Worm (Caenorhabditis elegans) whole organism, young adult: ENCODE data around the gene nas-29.
A peak's percentile ranks its signal among the peaks of the same experiment; 100 is the strongest.

Experiments
- F37B4.10 ChIP-seq: fragments of 200-800 bp; sonication (Bioruptor generic); IDR thresholded peaks from 2 replicates; pipeline ENCODE4 v1.3.6; 2022; ENCODE audit warnings: missing genetic modification characterization, missing compliant biosample characterization
- lin-54 ChIP-seq: fragments of 200-800 bp; sonication (Bioruptor generic); optimal IDR thresholded peaks from 2 replicates; lab custom pipeline; 2018; ENCODE audit warnings: mild to moderate bottlenecking, missing genetic modification characterization, missing compliant biosample characterization

DNA sequence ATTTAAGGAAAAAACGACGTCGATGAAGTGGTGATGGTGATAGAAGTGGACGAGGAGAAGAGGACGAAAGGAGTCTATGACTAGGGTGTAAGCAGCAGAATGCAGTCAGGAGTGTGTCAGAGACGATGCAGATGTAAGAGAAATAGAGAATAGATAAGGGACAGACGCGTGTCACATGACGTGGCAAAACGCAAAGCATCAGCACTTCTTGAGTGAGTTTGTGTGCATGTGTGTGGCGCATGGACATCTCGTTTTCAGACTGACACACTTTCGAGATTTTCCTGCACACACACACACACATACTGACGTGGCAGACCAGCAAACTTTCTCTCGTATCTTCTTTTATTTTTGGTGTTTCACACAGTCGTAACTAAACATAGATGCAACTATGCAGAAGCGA, 40.6 kb upstream of the nas-29 start:
- TF ChIP-seq lin-54 (GFP tag; lab: Kevin White, UChicago) (peak; percentile 20), F37B4.10 (GFP tag; lab: Robert Waterston, UW) (no peak)
